Worm (Caenorhabditis elegans) whole organism, L1 larva: ENCODE measurements around the gene T13H5.8.
A peak's percentile ranks its signal among the peaks of the same experiment; 100 is the strongest.

Source experiments
- F16B12.6 ChIP-seq: fragments of 150-350 bp; optimal IDR thresholded peaks from 2 replicates; lab custom pipeline; 2014; ENCODE audit warnings: missing biosample characterization, missing genetic modification characterization
- aha-1 ChIP-seq: fragments of 150-350 bp; optimal IDR thresholded peaks from 2 replicates; lab custom pipeline; 2014; ENCODE audit warnings: missing biosample characterization, missing genetic modification characterization
- aly-2 ChIP-seq: fragments of 150-350 bp; optimal IDR thresholded peaks from 2 replicates; lab custom pipeline; 2014; ENCODE audit warnings: missing biosample characterization, missing genetic modification characterization
- ceh-63 ChIP-seq: fragments of 200-800 bp; sonication (Bioruptor generic); optimal IDR thresholded peaks from 2 replicates; lab custom pipeline; 2018; ENCODE audit warnings: mild to moderate bottlenecking, missing genetic modification characterization, missing compliant biosample characterization
- ceh-8 ChIP-seq: fragments of 200-800 bp; sonication (Bioruptor generic); optimal IDR thresholded peaks from 2 replicates; lab custom pipeline; 2018; ENCODE audit warnings: mild to moderate bottlenecking, missing genetic modification characterization, moderate library complexity, missing compliant biosample characterization
- ceh-82 ChIP-seq, 3 experiments: fragments of 150-350 bp in 1 of 3; sonication (generic microtip) in 2 of 3; optimal IDR thresholded peaks; 2 replicates each; lab custom pipeline; 2014 to 2017; ENCODE audit warnings: missing biosample characterization in 3 of 3, missing genetic modification characterization in 3 of 3
- dsc-1 ChIP-seq: sonication (generic microtip); optimal IDR thresholded peaks from 2 replicates; lab custom pipeline; 2016; ENCODE audit warnings: mild to moderate bottlenecking, missing genetic modification characterization, missing compliant biosample characterization
- efl-3 ChIP-seq: fragments of 200-800 bp; sonication (Bioruptor generic); optimal IDR thresholded peaks from 2 replicates; lab custom pipeline; 2018; ENCODE audit warnings: mild to moderate bottlenecking, missing genetic modification characterization, missing compliant biosample characterization
- elt-2 ChIP-seq: sonication (generic microtip); optimal IDR thresholded peaks from 2 replicates; lab custom pipeline; 2016; ENCODE audit warnings: missing genetic modification characterization, mild to moderate bottlenecking, inconsistent platforms, missing compliant biosample characterization, missing genetic modification reagents
- ets-5 ChIP-seq: fragments of 200-800 bp; sonication (Bioruptor generic); IDR thresholded peaks from 2 replicates; pipeline ENCODE4 v1.3.6; 2022; ENCODE audit warnings: missing genetic modification characterization, missing compliant biosample characterization
- fkh-10 ChIP-seq: sonication (generic microtip); optimal IDR thresholded peaks from 2 replicates; lab custom pipeline; 2017; ENCODE audit warnings: missing biosample characterization, missing genetic modification reagents, missing genetic modification characterization
- fkh-4 ChIP-seq: sonication (generic microtip); optimal IDR thresholded peaks from 2 replicates; lab custom pipeline; 2016; ENCODE audit warnings: missing compliant biosample characterization, missing genetic modification characterization, borderline replicate concordance
- fos-1 ChIP-seq: fragments of 150-350 bp; optimal IDR thresholded peaks from 2 replicates; lab custom pipeline; 2014; ENCODE audit warnings: missing biosample characterization, missing genetic modification characterization
- grh-1 ChIP-seq: fragments of 200-800 bp; sonication (Bioruptor generic); IDR thresholded peaks from 2 replicates; pipeline ENCODE4 v1.3.6; 2022; ENCODE audit warnings: missing genetic modification reagents, missing genetic modification characterization, missing compliant biosample characterization
- jun-1 ChIP-seq: fragments of 150-350 bp; optimal IDR thresholded peaks from 2 replicates; lab custom pipeline; 2014; ENCODE audit warnings: missing biosample characterization, missing genetic modification reagents, missing genetic modification characterization
- lin-14 ChIP-seq: fragments of 200-800 bp; sonication (Bioruptor generic); optimal IDR thresholded peaks from 2 replicates; lab custom pipeline; 2018; ENCODE audit warnings: mild to moderate bottlenecking, missing genetic modification characterization, moderate library complexity, missing compliant biosample characterization
- lin-35 ChIP-seq, 2 experiments: fragments of 150-350 bp; optimal IDR thresholded peaks; 2 replicates each; lab custom pipeline; 2014; ENCODE audit warnings: missing biosample characterization in 2 of 2, missing genetic modification characterization in 2 of 2, missing genetic modification reagents in 2 of 2
- lin-39 ChIP-seq: fragments of 150-350 bp; optimal IDR thresholded peaks from 2 replicates; lab custom pipeline; 2014; ENCODE audit warnings: missing biosample characterization, missing genetic modification reagents, missing genetic modification characterization
- lsy-2 ChIP-seq, 2 experiments: fragments of 150-350 bp; optimal IDR thresholded peaks; 2 replicates each; lab custom pipeline; 2014; ENCODE audit warnings: missing biosample characterization in 2 of 2, missing genetic modification characterization in 2 of 2
- mdl-1 ChIP-seq, 2 experiments: fragments of 150-350 bp; optimal IDR thresholded peaks; 2 replicates each; lab custom pipeline; 2014 to 2017; ENCODE audit warnings: missing biosample characterization in 2 of 2, missing genetic modification characterization in 2 of 2, inconsistent platforms in 1 of 2
- mep-1 ChIP-seq: fragments of 150-350 bp; optimal IDR thresholded peaks from 2 replicates; lab custom pipeline; 2014; ENCODE audit warnings: missing biosample characterization, missing genetic modification characterization
- nhr-12 ChIP-seq: sonication (generic microtip); optimal IDR thresholded peaks from 2 replicates; lab custom pipeline; 2017; ENCODE audit warnings: missing biosample characterization, missing genetic modification characterization
- nhr-19 ChIP-seq: fragments of 200-800 bp; sonication (Bioruptor generic); conservative IDR thresholded peaks from 2 replicates; pipeline ENCODE4 v1.3.6; 2022; ENCODE audit warnings: missing genetic modification characterization, missing compliant biosample characterization
- nhr-20 ChIP-seq: sonication (generic microtip); optimal IDR thresholded peaks from 2 replicates; lab custom pipeline; 2016; ENCODE audit warnings: mild to moderate bottlenecking, missing genetic modification characterization, missing compliant biosample characterization
- nhr-237 ChIP-seq: fragments of 150-350 bp; optimal IDR thresholded peaks from 2 replicates; lab custom pipeline; 2014; ENCODE audit warnings: missing biosample characterization, missing genetic modification characterization
- nhr-47 ChIP-seq: sonication (generic microtip); optimal IDR thresholded peaks from 2 replicates; lab custom pipeline; 2016; ENCODE audit warnings: mild to moderate bottlenecking, missing genetic modification characterization, moderate library complexity, missing compliant biosample characterization
- nhr-71 ChIP-seq: sonication (generic microtip); optimal IDR thresholded peaks from 2 replicates; lab custom pipeline; 2016; ENCODE audit warnings: mild to moderate bottlenecking, missing genetic modification characterization, moderate library complexity, missing compliant biosample characterization
- nhr-77 ChIP-seq: fragments of 150-350 bp; optimal IDR thresholded peaks from 2 replicates; lab custom pipeline; 2014; ENCODE audit warnings: missing biosample characterization, missing genetic modification characterization
- nhr-85 ChIP-seq: sonication (generic microtip); peaks from one replicate; lab custom pipeline; 2016; ENCODE audit warnings: missing genetic modification characterization, inconsistent platforms, missing compliant biosample characterization
- nhr-90 ChIP-seq: sonication (generic microtip); optimal IDR thresholded peaks from 2 replicates; lab custom pipeline; 2016; ENCODE audit warnings: mild to moderate bottlenecking, missing genetic modification characterization, missing compliant biosample characterization; ENCODE audit not compliant: poor library complexity
- pag-3 ChIP-seq: sonication (generic microtip); optimal IDR thresholded peaks from 2 replicates; lab custom pipeline; 2017; ENCODE audit warnings: missing genetic modification characterization, mild to moderate bottlenecking, missing compliant biosample characterization, antibody characterized with exemption, borderline replicate concordance; ENCODE audit not compliant: insufficient read depth
- pqm-1 ChIP-seq: sonication (generic microtip); optimal IDR thresholded peaks from 3 replicates; lab custom pipeline; 2017; ENCODE audit warnings: missing biosample characterization, missing genetic modification characterization
- rnt-1 ChIP-seq: sonication (generic microtip); optimal IDR thresholded peaks from 2 replicates; lab custom pipeline; 2016; ENCODE audit warnings: mild to moderate bottlenecking, missing genetic modification characterization, moderate library complexity, missing compliant biosample characterization
- skn-1 ChIP-seq: fragments of 150-350 bp; optimal IDR thresholded peaks from 2 replicates; lab custom pipeline; 2014; ENCODE audit warnings: missing biosample characterization, missing genetic modification characterization
- snu-23 ChIP-seq: sonication (generic microtip); optimal IDR thresholded peaks from 2 replicates; lab custom pipeline; 2016; ENCODE audit warnings: missing genetic modification characterization, missing compliant biosample characterization
- sptf-1 ChIP-seq: fragments of 150-350 bp; optimal IDR thresholded peaks from 2 replicates; lab custom pipeline; 2014; ENCODE audit warnings: missing biosample characterization, missing genetic modification characterization
- swsn-7 ChIP-seq: sonication (generic microtip); optimal IDR thresholded peaks from 2 replicates; lab custom pipeline; 2016; ENCODE audit warnings: missing genetic modification characterization, missing compliant biosample characterization
- tbx-2 ChIP-seq: sonication (generic microtip); optimal IDR thresholded peaks from 2 replicates; lab custom pipeline; 2016; ENCODE audit warnings: missing genetic modification characterization, missing compliant biosample characterization
- tlp-1 ChIP-seq: fragments of 150-350 bp; optimal IDR thresholded peaks from 2 replicates; lab custom pipeline; 2014; ENCODE audit warnings: missing biosample characterization, missing genetic modification characterization
- unc-130 ChIP-seq: fragments of 150-350 bp; optimal IDR thresholded peaks from 2 replicates; lab custom pipeline; 2017; ENCODE audit warnings: missing biosample characterization, missing genetic modification characterization, inconsistent platforms
- unc-30 ChIP-seq: sonication (generic microtip); optimal IDR thresholded peaks from 2 replicates; lab custom pipeline; 2017; ENCODE audit warnings: missing biosample characterization, missing genetic modification characterization

The T13H5.8 gene

ce11 chrII:8498173-8498572, 20.1 kb upstream of the T13H5.8 start:
- TF ChIP-seq jun-1 (tag; lab: Kevin White, UChicago) (no peak), nhr-19 (no peak), unc-30 (no peak), aha-1 (tag; lab: Kevin White, UChicago) (no peak), fos-1 (no peak), nhr-90 (tag; lab: Kevin White, UChicago) (no peak), tlp-1 (tag; lab: Kevin White, UChicago) (no peak), fkh-10 (GFP tag; lab: Kevin White, UChicago) (no peak), nhr-77 (tag; lab: Kevin White, UChicago) (no peak), skn-1 (no peak), sptf-1 (tag; lab: Kevin White, UChicago) (no peak), aly-2 (tag; lab: Kevin White, UChicago) (no peak), swsn-7 (tag; lab: Kevin White, UChicago) (no peak), lin-39 (no peak), unc-130 (tag; lab: Kevin White, UChicago) (no peak), tbx-2 (tag; lab: Kevin White, UChicago) (no peak), ceh-8 (GFP tag; lab: Kevin White, UChicago) (no peak), F16B12.6 (tag; lab: Kevin White, UChicago) (no peak)

ce11 chrII:8499021-8499420, 19.3 kb upstream of the T13H5.8 start:
- TF ChIP-seq grh-1 (GFP tag; lab: Robert Waterston, UW) = no peak
- TF ChIP-seq nhr-19 = peak; percentile 41
- TF ChIP-seq nhr-47 (tag; lab: Kevin White, UChicago) = peak; percentile 0
- no peak for TF ChIP-seq mep-1 (tag; lab: Kevin White, UChicago)
- TF ChIP-seq nhr-85 (tag; lab: Kevin White, UChicago) = no peak
- no peak for TF ChIP-seq ets-5
- no peak for TF ChIP-seq unc-30
- peak; percentile 31 for TF ChIP-seq nhr-20 (tag; lab: Kevin White, UChicago)
- peak; percentile 40 for TF ChIP-seq unc-130 (tag; lab: Kevin White, UChicago)
- peak in 1 of 2 experiments; percentile 34 for TF ChIP-seq lsy-2 (tag; optimal IDR thresholded peaks at IDR 0.05; lab: Kevin White, UChicago)
- TF ChIP-seq dsc-1 = peak; percentile 8
- TF ChIP-seq elt-2 = no peak
- peak; percentile 56 for TF ChIP-seq snu-23
- TF ChIP-seq lin-14 (GFP tag; lab: Kevin White, UChicago) = peak; percentile 78
- peak; percentile 74 for TF ChIP-seq rnt-1 (tag; lab: Kevin White, UChicago)
- TF ChIP-seq pag-3 (tag; lab: Kevin White, UChicago) = peak; percentile 55
- peak; percentile 73 for TF ChIP-seq nhr-71 (tag; lab: Kevin White, UChicago)
- peak; percentile 13 for TF ChIP-seq tbx-2 (tag; lab: Kevin White, UChicago)
- TF ChIP-seq ceh-82 (tag; optimal IDR thresholded peaks at IDR 0.05; lab: Kevin White, UChicago) = no peak

- TF ChIP-seq lsy-2 (tag; optimal IDR thresholded peaks at IDR 0.05; lab: Kevin White, UChicago) (peak in 1 of 2 experiments; percentile 13), grh-1 (GFP tag; lab: Robert Waterston, UW) (no peak), nhr-71 (tag; lab: Kevin White, UChicago) (peak; percentile 23), lin-14 (GFP tag; lab: Kevin White, UChicago) (peak; percentile 58)
These were observed 14.1 kb upstream of the T13H5.8 start for ce11 chrII:8504074-8504724.

- TF ChIP-seq elt-2 = peak; percentile 14
- TF ChIP-seq pqm-1 (tag; lab: Kevin White, UChicago) = no peak
These were observed 11.6 kb upstream of the T13H5.8 start for ce11 chrII:8506759-8507158.

- no peak for TF ChIP-seq ceh-63 (GFP tag; lab: Kevin White, UChicago)
- no peak for TF ChIP-seq mdl-1 (tag; optimal IDR thresholded peaks at IDR 0.05; lab: Kevin White, UChicago)
- TF ChIP-seq lin-39 = no peak
- TF ChIP-seq unc-130 (tag; lab: Kevin White, UChicago) = no peak
- no peak for TF ChIP-seq fkh-4
- TF ChIP-seq pqm-1 (tag; lab: Kevin White, UChicago) = no peak
- no peak for TF ChIP-seq efl-3 (GFP tag; lab: Kevin White, UChicago)
- TF ChIP-seq lin-35 (GFP tag; optimal IDR thresholded peaks at IDR 0.05; lab: Kevin White, UChicago) = no peak
- TF ChIP-seq nhr-12 = no peak
- TF ChIP-seq nhr-237 (tag; lab: Kevin White, UChicago) = no peak
These were observed 9.4 kb upstream of the T13H5.8 start, which contains the start of gene T13H5.1 for ce11 chrII:8508956-8509355. Gene T13H5.1 (minus strand): TSS chrII:8509056.
